Fruit fly (Drosophila melanogaster) whole organism, pupa: ENCODE measurements around the gene Dcr-1.

Experiments
- CG10348 ChIP-seq: fragments of 200-800 bp; sonication (Bioruptor generic); IDR thresholded peaks from 2 replicates; pipeline ENCODE4 v1.3.6; 2022; ENCODE audit warnings: missing biosample characterization, missing genetic modification characterization
- CG12605 ChIP-seq: fragments of 200-800 bp; sonication (Bioruptor generic); IDR thresholded peaks from 2 replicates; pipeline ENCODE4 v1.3.6; 2022; ENCODE audit warnings: missing biosample characterization, missing genetic modification characterization
- CG13204 ChIP-seq: fragments of 200-800 bp; sonication (Bioruptor generic); optimal IDR thresholded peaks from 2 replicates; lab custom pipeline; 2018; ENCODE audit warnings: missing biosample characterization, mild to moderate bottlenecking, missing genetic modification characterization, moderate library complexity
- CG14655 ChIP-seq: fragments of 200-800 bp; sonication (Bioruptor generic); optimal IDR thresholded peaks from 3 replicates; lab custom pipeline; 2017; ENCODE audit warnings: mild to moderate bottlenecking, missing biosample characterization, missing genetic modification reagents, missing genetic modification characterization
- CG15710 ChIP-seq: fragments of 200-800 bp; sonication (Bioruptor generic); optimal IDR thresholded peaks from 2 replicates; lab custom pipeline; 2018; ENCODE audit warnings: missing biosample characterization, mild to moderate bottlenecking, missing genetic modification characterization, moderate library complexity
- CG32121 ChIP-seq: fragments of 200-800 bp; sonication (Bioruptor generic); IDR thresholded peaks from 2 replicates; pipeline ENCODE4 v1.3.6; 2022; ENCODE audit warnings: missing biosample characterization, missing genetic modification characterization
- CG34367 ChIP-seq: fragments of 200-800 bp; sonication (Bioruptor generic); optimal IDR thresholded peaks from 2 replicates; lab custom pipeline; 2018; ENCODE audit warnings: missing biosample characterization, mild to moderate bottlenecking, missing genetic modification characterization
- CG8159 ChIP-seq: fragments of 200-800 bp; sonication (Bioruptor generic); optimal IDR thresholded peaks from 3 replicates; lab custom pipeline; 2018; ENCODE audit warnings: missing biosample characterization, mild to moderate bottlenecking, missing genetic modification characterization, moderate library complexity
- D1 ChIP-seq: fragments of 200-800 bp; sonication (Bioruptor generic); optimal IDR thresholded peaks from 2 replicates; lab custom pipeline; 2018; ENCODE audit warnings: missing biosample characterization, mild to moderate bottlenecking, missing genetic modification characterization, moderate library complexity
- Ets98B ChIP-seq: fragments of 200-800 bp; sonication (Bioruptor generic); IDR thresholded peaks from 2 replicates; pipeline ENCODE4 v1.3.6; 2022; ENCODE audit warnings: missing biosample characterization, missing genetic modification characterization
- Pif1A ChIP-seq: fragments of 200-800 bp; sonication (Bioruptor generic); optimal IDR thresholded peaks from 3 replicates; lab custom pipeline; 2016; ENCODE audit warnings: missing biosample characterization, missing genetic modification characterization
- Snoo ChIP-seq: fragments of 200-800 bp; sonication (Bioruptor generic); optimal IDR thresholded peaks from 3 replicates; lab custom pipeline; 2017; ENCODE audit warnings: missing biosample characterization, mild to moderate bottlenecking, missing genetic modification characterization, inconsistent platforms
- gl ChIP-seq: fragments of 200-800 bp; sonication (Bioruptor generic); optimal IDR thresholded peaks from 2 replicates; lab custom pipeline; 2018; ENCODE audit warnings: missing biosample characterization, mild to moderate bottlenecking, missing genetic modification characterization

DNA sequence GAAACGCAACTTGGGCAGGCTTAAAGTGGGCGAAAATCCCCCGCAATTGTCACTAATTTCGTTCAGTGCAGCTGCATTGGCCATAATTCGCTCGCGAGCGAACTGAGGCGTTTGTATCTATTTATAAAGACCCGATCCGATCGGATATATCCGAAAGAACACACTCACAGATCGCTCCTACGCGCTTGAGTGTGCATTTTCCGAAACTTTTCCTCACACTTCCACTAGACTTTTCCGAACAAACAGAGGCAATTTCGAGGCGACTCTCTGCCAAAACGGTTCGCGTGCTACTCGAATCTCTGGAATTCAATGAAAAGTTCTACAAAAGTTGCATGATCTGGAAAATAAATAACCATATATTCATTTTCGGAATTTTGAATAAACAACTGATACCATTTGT lies 39.1 kb downstream of the Dcr-1 start, which contains the start of the genes CG6972 and CCAP:
- TF ChIP-seq CG12605 (GFP tag; lab: Robert Waterston, UW) (no peak), CG15710 (no peak), Pif1A (no peak), Snoo (no peak), CG14655 (GFP tag; lab: Kevin White, UChicago) (no peak), CG13204 (GFP tag; lab: Kevin White, UChicago) (no peak), CG34367 (no peak), CG32121 (0 out of 2 replicates have a peak, but pooled peaks have one; percentile 28), gl (no peak), CG10348 (no peak), D1 (tag; lab: Kevin White, UChicago) (no peak), CG8159 (tag; lab: Kevin White, UChicago) (no peak), Ets98B (no peak)
